Worm (Caenorhabditis elegans): ENCODE data around the gene F44F4.15.
A peak's percentile ranks its signal among the peaks of the same experiment; 100 is the strongest.

Gene F44F4.15

DNA sequence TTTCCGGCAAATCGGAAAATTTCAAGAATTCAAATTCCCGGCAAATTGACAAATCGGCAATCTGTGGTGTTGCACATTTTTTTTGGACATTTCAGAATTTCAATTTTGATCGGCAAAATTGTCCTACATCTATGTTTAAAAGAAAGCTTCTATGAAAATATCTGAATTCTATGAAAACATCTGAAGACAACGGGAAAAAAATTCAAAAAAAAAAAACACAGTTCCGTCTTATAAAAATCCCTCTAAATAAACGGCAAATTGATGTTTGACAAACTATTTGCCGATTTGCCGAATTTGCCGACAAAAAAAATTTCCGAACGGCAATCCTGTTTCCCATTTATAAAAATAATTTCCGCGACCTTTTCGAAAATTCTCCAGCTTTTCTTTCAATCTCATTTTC is at the start of gene F44F4.15:
TSS of gene F44F4.15 (plus strand) at position 301 of the 400 bp plus-strand sequence.
- TF ChIP-seq nhr-2 (tag; optimal IDR thresholded peaks at IDR 0.05) (no peak), cnd-1 (tag; optimal IDR thresholded peaks at IDR 0.05) (no peak), drap-1 (GFP tag; optimal IDR thresholded peaks at IDR 0.05) (no peak), ces-1 (GFP tag; optimal IDR thresholded peaks at IDR 0.05) (no peak), zip-8 (tag; optimal IDR thresholded peaks at IDR 0.05) (no peak), ham-2 (GFP tag; optimal IDR thresholded peaks at IDR 0.05) (no peak), pha-4 (tag; optimal IDR thresholded peaks at IDR 0.05) (no peak), ceh-39 (tag; optimal IDR thresholded peaks at IDR 0.05) (no peak), tbx-8 (GFP tag; optimal IDR thresholded peaks at IDR 0.05) (no peak), M03D4.4 (tag; optimal IDR thresholded peaks at IDR 0.05) (no peak), elt-3 (tag; optimal IDR thresholded peaks at IDR 0.05) (no peak), nhr-76 (tag; optimal IDR thresholded peaks at IDR 0.05) (no peak), mab-5 (tag; optimal IDR thresholded peaks at IDR 0.05) (no peak), ceh-83 (GFP tag; optimal IDR thresholded peaks at IDR 0.05) (no peak), elt-1 (tag; optimal IDR thresholded peaks at IDR 0.05; ENCODE audit: borderline replicate concordance, insufficient read depth) (no peak), lin-13 (tag; optimal IDR thresholded peaks at IDR 0.05) (no peak)

ce11 chrII:10867219-10867618 is 47.2 kb upstream of the F44F4.15 start:
- TF ChIP-seq unc-120 (tag; optimal IDR thresholded peaks at IDR 0.05; ENCODE audit: poor library complexity, severe bottlenecking): peak; percentile 43
- peak; percentile 13 for TF ChIP-seq unc-62 (GFP tag; optimal IDR thresholded peaks at IDR 0.05)
- no peak for TF ChIP-seq nhr-28 (tag; optimal IDR thresholded peaks at IDR 0.05)

ce11 chrII:10868670-10869246 is 45.7 kb upstream of the F44F4.15 start, which contains the start of the genes gmps-1 and cap-2:
TSS of gene gmps-1 (minus strand) at chrII:10868720.
TSS of gene cap-2 (plus strand) at chrII:10869196.
- TF ChIP-seq nhr-76 (tag; optimal IDR thresholded peaks at IDR 0.05) (no peak), hlh-1 (tag; optimal IDR thresholded peaks at IDR 0.05) (peak; percentile 53), sptf-1 (tag; optimal IDR thresholded peaks at IDR 0.05) (peak; percentile 75), ham-2 (GFP tag; optimal IDR thresholded peaks at IDR 0.05) (no peak), unc-120 (tag; optimal IDR thresholded peaks at IDR 0.05; ENCODE audit: poor library complexity, severe bottlenecking) (peak; percentile 22), ceh-43 (GFP tag; optimal IDR thresholded peaks at IDR 0.05) (peak; percentile 15), unc-62 (GFP tag; optimal IDR thresholded peaks at IDR 0.05) (peak; percentile 22), flh-1 (GFP tag; optimal IDR thresholded peaks at IDR 0.05) (no peak), lin-32 (GFP tag; optimal IDR thresholded peaks at IDR 0.05) (no peak), M03D4.4 (tag; optimal IDR thresholded peaks at IDR 0.05) (peak; percentile 28), nhr-237 (tag; optimal IDR thresholded peaks at IDR 0.05) (peak; percentile 86), drap-1 (GFP tag; optimal IDR thresholded peaks at IDR 0.05) (peak; percentile 31), ceh-39 (tag; optimal IDR thresholded peaks at IDR 0.05) (peak; percentile 72), pha-4 (tag; optimal IDR thresholded peaks at IDR 0.05) (peak; percentile 82), ces-1 (GFP tag; optimal IDR thresholded peaks at IDR 0.05) (peak; percentile 68), nhr-28 (tag; optimal IDR thresholded peaks at IDR 0.05) (no peak), mab-5 (tag; optimal IDR thresholded peaks at IDR 0.05) (no peak), unc-39 (tag; optimal IDR thresholded peaks at IDR 0.05) (no peak), nhr-12 (tag; optimal IDR thresholded peaks at IDR 0.05) (no peak), zip-8 (tag; optimal IDR thresholded peaks at IDR 0.05) (no peak), nhr-2 (tag; optimal IDR thresholded peaks at IDR 0.05) (peak; percentile 37), sem-2 (GFP tag; optimal IDR thresholded peaks at IDR 0.05) (no peak), mls-2 (tag; optimal IDR thresholded peaks at IDR 0.05) (peak; percentile 51), lsy-2 (tag; optimal IDR thresholded peaks at IDR 0.05) (peak; percentile 100), lin-13 (tag; optimal IDR thresholded peaks at IDR 0.05) (peak; percentile 84), elt-3 (tag; optimal IDR thresholded peaks at IDR 0.05) (no peak), mep-1 (tag; optimal IDR thresholded peaks at IDR 0.05) (peak; percentile 92)

DNA sequence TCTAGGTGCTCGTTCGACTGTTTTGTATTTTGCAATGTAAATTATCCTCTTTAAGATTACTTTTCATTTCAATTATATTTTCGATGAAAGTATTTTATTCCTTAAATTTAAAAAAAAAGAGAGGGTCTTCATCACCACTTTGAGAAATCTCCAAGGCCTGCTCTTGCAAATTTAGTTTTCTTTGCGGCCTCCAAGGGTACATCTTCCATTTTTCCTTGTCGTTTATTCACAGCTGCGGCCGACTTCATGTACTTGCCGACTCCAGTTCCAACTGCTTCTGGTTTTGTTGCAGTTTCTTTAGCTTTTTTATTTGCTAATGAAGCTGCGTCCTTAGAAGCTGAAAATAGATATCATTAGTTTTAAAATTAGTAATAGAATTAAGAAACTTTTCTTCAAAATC is 43.8 kb upstream of the F44F4.15 start:
- TF ChIP-seq unc-62 (GFP tag; optimal IDR thresholded peaks at IDR 0.05): no peak
- no peak for TF ChIP-seq lin-13 (tag; optimal IDR thresholded peaks at IDR 0.05)
- TF ChIP-seq cnd-1 (tag; optimal IDR thresholded peaks at IDR 0.05): no peak
- no peak for TF ChIP-seq nhr-2 (tag; optimal IDR thresholded peaks at IDR 0.05)
- TF ChIP-seq ham-2 (GFP tag; optimal IDR thresholded peaks at IDR 0.05): no peak
- no peak for TF ChIP-seq unc-39 (tag; optimal IDR thresholded peaks at IDR 0.05)
- TF ChIP-seq snpc-4 (tag; optimal IDR thresholded peaks at IDR 0.05): no peak
- no peak for TF ChIP-seq elt-3 (tag; optimal IDR thresholded peaks at IDR 0.05)
- no peak for TF ChIP-seq nhr-12 (tag; optimal IDR thresholded peaks at IDR 0.05)
- TF ChIP-seq nhr-237 (tag; optimal IDR thresholded peaks at IDR 0.05): no peak
- TF ChIP-seq nhr-76 (tag; optimal IDR thresholded peaks at IDR 0.05): no peak
- no peak for TF ChIP-seq flh-1 (GFP tag; optimal IDR thresholded peaks at IDR 0.05)
- TF ChIP-seq blmp-1 (tag; optimal IDR thresholded peaks at IDR 0.05): no peak
- no peak for TF ChIP-seq lin-32 (GFP tag; optimal IDR thresholded peaks at IDR 0.05)
- TF ChIP-seq bed-3 (GFP tag; optimal IDR thresholded peaks at IDR 0.05): no peak
- no peak for TF ChIP-seq ceh-39 (tag; optimal IDR thresholded peaks at IDR 0.05)
- TF ChIP-seq hlh-1 (tag; optimal IDR thresholded peaks at IDR 0.05): no peak

Measured in whole organism, mixed stage, embryonic.